Worm (Caenorhabditis elegans): ENCODE data around the gene enri-2.
A peak's percentile ranks its signal among the peaks of the same experiment; 100 is the strongest.

Gene enri-2

ce11 chrX:14557352-14557935, 11.8 kb downstream of the enri-2 start:
- TF ChIP-seq unc-120 (tag; optimal IDR thresholded peaks at IDR 0.05; ENCODE audit: poor library complexity, severe bottlenecking) (peak; percentile 62), ceh-43 (GFP tag; optimal IDR thresholded peaks at IDR 0.05) (no peak), lin-32 (GFP tag; optimal IDR thresholded peaks at IDR 0.05) (no peak), ces-1 (GFP tag; optimal IDR thresholded peaks at IDR 0.05) (peak; percentile 25), hlh-1 (tag; optimal IDR thresholded peaks at IDR 0.05) (peak; percentile 39), lsy-2 (tag; optimal IDR thresholded peaks at IDR 0.05) (peak; percentile 26), nhr-237 (tag; optimal IDR thresholded peaks at IDR 0.05) (peak; percentile 62), unc-62 (GFP tag; optimal IDR thresholded peaks at IDR 0.05) (peak; percentile 39)

- TF ChIP-seq blmp-1 (tag; optimal IDR thresholded peaks at IDR 0.05): peak; percentile 36
- peak; percentile 82 for TF ChIP-seq elt-1 (tag; optimal IDR thresholded peaks at IDR 0.05; ENCODE audit: borderline replicate concordance, insufficient read depth)
- TF ChIP-seq unc-39 (tag; optimal IDR thresholded peaks at IDR 0.05): no peak
- peak; percentile 57 for TF ChIP-seq unc-62 (GFP tag; optimal IDR thresholded peaks at IDR 0.05)
- TF ChIP-seq elt-3 (tag; optimal IDR thresholded peaks at IDR 0.05): peak; percentile 36
These were observed 12.4 kb downstream of the enri-2 start, which contains the start of gene nhr-3 for ce11 chrX:14557936-14558554. TSS of gene nhr-3 (plus strand) at chrX:14558504.

- TF ChIP-seq snpc-4 (tag; optimal IDR thresholded peaks at IDR 0.05) (no peak), nhr-237 (tag; optimal IDR thresholded peaks at IDR 0.05) (no peak), nhr-12 (tag; optimal IDR thresholded peaks at IDR 0.05) (no peak), lin-13 (tag; optimal IDR thresholded peaks at IDR 0.05) (no peak), hlh-1 (tag; optimal IDR thresholded peaks at IDR 0.05) (no peak), ham-2 (GFP tag; optimal IDR thresholded peaks at IDR 0.05) (no peak), ceh-83 (GFP tag; optimal IDR thresholded peaks at IDR 0.05) (no peak), flh-1 (GFP tag; optimal IDR thresholded peaks at IDR 0.05) (no peak), lsy-2 (tag; optimal IDR thresholded peaks at IDR 0.05) (no peak), elt-3 (tag; optimal IDR thresholded peaks at IDR 0.05) (no peak)
These were observed 13.4 kb downstream of the enri-2 start for ce11 chrX:14559084-14559483.

- TF ChIP-seq hlh-1 (tag; optimal IDR thresholded peaks at IDR 0.05) (no peak), elt-1 (tag; optimal IDR thresholded peaks at IDR 0.05; ENCODE audit: borderline replicate concordance, insufficient read depth) (no peak), elt-3 (tag; optimal IDR thresholded peaks at IDR 0.05) (no peak), pha-4 (tag; optimal IDR thresholded peaks at IDR 0.05) (peak; percentile 52)
These were observed 14.1 kb downstream of the enri-2 start for ce11 chrX:14559519-14560296.

ce11 chrX:14560297-14560680, 14.6 kb downstream of the enri-2 start:
- TF ChIP-seq blmp-1 (tag; optimal IDR thresholded peaks at IDR 0.05) (peak; percentile 74), pha-4 (tag; optimal IDR thresholded peaks at IDR 0.05) (peak; percentile 88), mep-1 (tag; optimal IDR thresholded peaks at IDR 0.05) (peak; percentile 45), lin-32 (GFP tag; optimal IDR thresholded peaks at IDR 0.05) (no peak), sptf-1 (tag; optimal IDR thresholded peaks at IDR 0.05) (peak; percentile 30), ham-2 (GFP tag; optimal IDR thresholded peaks at IDR 0.05) (peak; percentile 94), nhr-237 (tag; optimal IDR thresholded peaks at IDR 0.05) (peak; percentile 95), elt-1 (tag; optimal IDR thresholded peaks at IDR 0.05; ENCODE audit: borderline replicate concordance, insufficient read depth) (peak; percentile 56), unc-62 (GFP tag; optimal IDR thresholded peaks at IDR 0.05) (peak; percentile 93), ces-1 (GFP tag; optimal IDR thresholded peaks at IDR 0.05) (peak; percentile 54), nhr-76 (tag; optimal IDR thresholded peaks at IDR 0.05) (no peak), nhr-28 (tag; optimal IDR thresholded peaks at IDR 0.05) (peak; percentile 23), elt-3 (tag; optimal IDR thresholded peaks at IDR 0.05) (peak; percentile 93), ceh-83 (GFP tag; optimal IDR thresholded peaks at IDR 0.05) (no peak), drap-1 (GFP tag; optimal IDR thresholded peaks at IDR 0.05) (peak; percentile 29), hlh-1 (tag; optimal IDR thresholded peaks at IDR 0.05) (peak; percentile 62), sem-2 (GFP tag; optimal IDR thresholded peaks at IDR 0.05) (no peak), unc-120 (tag; optimal IDR thresholded peaks at IDR 0.05; ENCODE audit: poor library complexity, severe bottlenecking) (peak; percentile 85)

Data from whole organism, mixed stage, embryonic.